Fruit fly (Drosophila melanogaster): ENCODE measurements around the gene CG33688.

dm6 chr3L:16196588-16197183 lies 2.3 kb upstream of the CG33688 start:
- TF ChIP-seq CG8478 (optimal IDR thresholded peaks at IDR 0.05) (no peak), CTCF (optimal IDR thresholded peaks at IDR 0.05) (no peak)

Measured in S2 (cell line).